Worm (Caenorhabditis elegans) whole organism, dauer: Measurements from ENCODE around the gene acn-1.

Experiments used
- unc-62 ChIP-seq: sonication (generic microtip); optimal IDR thresholded peaks from 2 replicates; lab custom pipeline; 2017; ENCODE audit warnings: missing biosample characterization, missing genetic modification reagents, missing genetic modification characterization

The acn-1 gene

DNA sequence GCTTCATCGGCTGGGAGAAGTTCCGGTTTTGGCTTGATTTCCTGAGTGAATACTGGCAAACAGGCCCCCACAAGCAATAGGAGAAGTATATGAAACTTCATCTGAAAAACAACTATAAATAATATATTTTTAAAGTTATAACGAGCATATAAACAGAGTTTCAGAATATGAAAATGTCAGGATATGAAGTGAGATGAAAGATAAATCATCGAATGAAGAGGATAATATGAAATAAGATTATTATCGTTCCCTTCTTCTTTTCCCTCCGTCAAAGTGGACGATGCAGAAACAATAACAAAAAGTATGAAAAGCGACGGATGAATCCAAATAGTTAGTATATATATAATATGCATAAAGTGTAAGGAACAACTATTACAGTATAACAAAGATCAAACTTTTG lies at the start of gene acn-1:
TSS of gene acn-1 (minus strand) at position 101 of the 400 bp plus-strand sequence.
- TF ChIP-seq unc-62 (GFP tag; lab: Kevin White, UChicago) = no peak

ce11 chrX:5142403-5142802 lies 45.5 kb upstream of the acn-1 start:
- no peak for TF ChIP-seq unc-62 (GFP tag; lab: Kevin White, UChicago)

DNA sequence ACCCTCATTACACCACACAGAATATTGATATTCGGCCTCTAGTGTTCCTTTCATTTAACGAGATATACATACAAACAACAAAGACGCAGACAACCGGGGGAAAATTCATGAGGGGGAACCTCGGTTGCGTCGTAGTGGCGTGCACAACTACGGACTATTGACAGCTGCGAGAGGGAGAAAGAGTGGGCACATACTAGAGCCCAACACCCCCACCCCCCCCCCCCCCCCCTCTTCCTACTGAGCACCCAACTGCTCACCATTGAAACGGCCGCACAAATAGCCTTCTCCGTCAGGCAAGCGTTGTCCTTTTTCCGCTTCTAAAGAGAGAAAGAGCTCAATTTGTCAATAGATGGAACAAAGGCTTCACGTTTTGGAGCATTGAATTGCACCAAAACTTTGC lies 43.3 kb upstream of the acn-1 start:
- no peak for TF ChIP-seq unc-62 (GFP tag; lab: Kevin White, UChicago)

- no peak for TF ChIP-seq unc-62 (GFP tag; lab: Kevin White, UChicago)
Observed at ce11 chrX:5137716-5138470, 41.0 kb upstream of the acn-1 start.

ce11 chrX:5135548-5135947 lies 38.7 kb upstream of the acn-1 start:
- TF ChIP-seq unc-62 (GFP tag; lab: Kevin White, UChicago) = no peak

ce11 chrX:5133980-5134379 lies 37.1 kb upstream of the acn-1 start, which contains the start of gene tbc-7:
Gene tbc-7 (plus strand): TSS chrX:5134280.
- TF ChIP-seq unc-62 (GFP tag; lab: Kevin White, UChicago) = no peak

ce11 chrX:5131760-5132159 lies 34.9 kb upstream of the acn-1 start:
- TF ChIP-seq unc-62 (GFP tag; lab: Kevin White, UChicago) = no peak

- TF ChIP-seq unc-62 (GFP tag; lab: Kevin White, UChicago) = no peak
Observed at ce11 chrX:5129447-5129846, 32.6 kb upstream of the acn-1 start.

DNA sequence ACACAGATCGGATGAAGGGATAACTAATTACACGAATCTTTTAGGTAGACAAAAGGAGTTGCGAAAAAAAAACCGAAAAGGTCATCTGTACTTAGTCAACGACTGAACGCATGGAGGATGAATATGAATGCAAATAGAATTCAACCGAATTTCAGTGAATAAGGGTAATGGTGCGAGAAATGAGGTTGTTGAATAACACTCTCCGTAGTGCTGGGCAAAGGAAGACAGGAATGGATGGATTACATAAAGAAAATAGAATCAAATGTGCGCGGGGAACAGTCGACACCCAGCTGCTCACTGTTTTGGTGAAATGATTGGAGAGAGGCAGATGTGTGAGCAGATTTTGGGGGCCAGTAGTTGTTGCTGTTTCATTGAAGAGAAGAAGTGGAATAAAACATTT lies 27.4 kb upstream of the acn-1 start:
- TF ChIP-seq unc-62 (GFP tag; lab: Kevin White, UChicago) = no peak

DNA sequence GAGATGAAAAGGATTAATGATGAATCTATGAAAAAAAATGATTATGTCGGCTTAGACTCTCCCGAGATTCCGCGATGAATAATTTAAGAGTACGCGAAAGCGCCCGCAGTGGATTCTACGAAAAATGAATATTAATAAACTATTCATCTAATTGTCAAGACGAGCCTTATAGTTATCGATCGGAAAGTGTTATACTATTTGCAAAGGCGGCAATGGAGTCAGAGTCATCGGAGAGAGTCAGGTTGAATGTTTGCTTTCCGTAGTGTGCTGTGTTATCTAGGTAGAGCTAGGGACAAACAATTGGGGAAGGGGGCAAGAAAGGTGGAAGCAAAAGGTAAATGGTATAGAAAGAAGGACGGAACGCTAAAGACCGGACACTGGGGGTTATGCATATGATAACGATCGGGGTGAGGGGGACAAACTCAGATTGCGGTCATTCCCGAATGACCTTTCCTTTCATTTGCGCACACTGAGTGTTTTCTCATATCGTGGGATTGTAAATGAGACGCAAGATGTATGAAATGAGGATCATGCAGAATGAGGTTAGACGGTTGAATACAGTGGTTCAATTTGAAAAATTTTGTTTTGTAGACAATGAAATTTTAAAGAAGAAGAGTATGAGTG lies 26.0 kb upstream of the acn-1 start:
- no peak for TF ChIP-seq unc-62 (GFP tag; lab: Kevin White, UChicago)

ce11 chrX:5122369-5122768 lies 25.5 kb upstream of the acn-1 start:
- TF ChIP-seq unc-62 (GFP tag; lab: Kevin White, UChicago) = no peak

DNA sequence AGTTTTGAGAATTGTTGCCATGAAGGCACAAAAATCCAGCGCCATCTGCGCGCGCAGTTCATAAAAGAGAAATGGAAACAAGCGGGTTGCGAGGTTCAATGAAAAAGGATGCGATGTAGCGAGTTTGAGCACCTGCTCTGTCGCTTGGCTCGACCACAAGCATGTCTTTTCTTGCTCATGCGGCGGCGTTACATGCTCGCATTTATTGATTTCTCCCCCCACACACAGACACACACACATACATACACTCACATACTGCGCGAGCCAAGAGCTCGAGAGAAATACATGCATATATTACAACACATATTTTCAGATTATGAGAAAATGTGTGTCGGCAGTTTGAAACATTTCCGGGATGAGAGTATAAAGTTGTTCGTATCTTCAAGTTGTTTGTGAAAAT lies 24.9 kb upstream of the acn-1 start:
- no peak for TF ChIP-seq unc-62 (GFP tag; lab: Kevin White, UChicago)

- no peak for TF ChIP-seq unc-62 (GFP tag; lab: Kevin White, UChicago)
Observed at ce11 chrX:5120807-5121206, 23.9 kb upstream of the acn-1 start.

- no peak for TF ChIP-seq unc-62 (GFP tag; lab: Kevin White, UChicago)
Observed at ce11 chrX:5120196-5120595, 23.3 kb upstream of the acn-1 start.

DNA sequence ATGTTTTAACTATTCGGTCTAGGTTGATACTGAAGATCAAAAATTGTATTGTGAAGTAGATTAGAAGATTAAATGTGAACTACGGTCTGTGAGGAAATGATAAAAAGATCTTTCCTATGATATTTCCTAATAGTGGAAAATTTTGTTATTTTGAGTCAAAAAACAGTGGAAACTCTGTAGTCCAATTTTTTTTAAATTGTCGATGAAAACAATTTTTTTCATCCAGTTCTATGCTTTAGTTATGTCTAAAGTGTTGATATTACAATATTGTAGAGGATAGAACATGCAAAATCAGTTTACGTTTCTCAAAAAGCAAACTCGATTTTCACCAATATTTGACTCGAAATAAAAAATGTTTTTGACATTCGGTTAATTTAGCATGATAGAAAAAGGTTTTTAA lies 22.8 kb upstream of the acn-1 start:
- no peak for TF ChIP-seq unc-62 (GFP tag; lab: Kevin White, UChicago)

ce11 chrX:5119246-5119645 lies 22.4 kb upstream of the acn-1 start:
- no peak for TF ChIP-seq unc-62 (GFP tag; lab: Kevin White, UChicago)

- TF ChIP-seq unc-62 (GFP tag; lab: Kevin White, UChicago) = no peak
Observed at ce11 chrX:5117571-5117970, 20.7 kb upstream of the acn-1 start.
